Worm (Caenorhabditis elegans) whole organism, early embryonic: Measurements from ENCODE around the gene ZK945.7.

Source experiments
- flt-1 ChIP-seq: fragments of 200-800 bp; sonication (Bioruptor generic); IDR thresholded peaks from 2 replicates; pipeline ENCODE4 v1.3.6; 2022; ENCODE audit warnings: missing genetic modification characterization, missing compliant biosample characterization
- sea-1 ChIP-seq: fragments of 200-800 bp; sonication (Bioruptor generic); conservative IDR thresholded peaks from 2 replicates; pipeline ENCODE4 v1.3.6; 2022; ENCODE audit warnings: missing genetic modification characterization, missing compliant biosample characterization
- tbx-11 ChIP-seq: fragments of 200-800 bp; sonication (Bioruptor generic); IDR thresholded peaks from 2 replicates; pipeline ENCODE4 v1.3.6; 2022; ENCODE audit warnings: missing genetic modification characterization, missing compliant biosample characterization

DNA sequence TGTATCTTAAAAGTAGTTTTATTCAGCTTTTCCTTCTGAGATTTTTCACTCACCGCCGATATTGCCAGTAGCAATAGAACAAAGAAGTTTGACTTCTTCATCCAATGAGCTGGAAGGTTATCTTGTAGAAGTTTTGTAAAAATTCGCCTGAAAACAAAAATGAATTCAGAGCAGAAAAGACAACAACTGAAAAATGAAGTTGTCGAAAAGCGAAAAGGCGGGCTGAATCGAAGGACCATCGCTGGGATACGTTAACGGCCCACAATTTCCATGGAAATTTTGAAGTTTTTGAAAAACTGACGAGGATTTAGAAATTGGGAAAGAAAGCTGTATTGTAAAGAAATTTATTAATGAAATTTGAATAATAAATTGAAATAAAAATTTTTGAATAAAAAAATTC lies 13.4 kb upstream of the ZK945.7 start, which contains the start of gene lov-1:
- TF ChIP-seq tbx-11 (GFP tag; lab: Robert Waterston, UW) (no peak), flt-1 (GFP tag; lab: Robert Waterston, UW) (no peak), sea-1 (GFP tag; lab: Robert Waterston, UW) (no peak)
